Worm (Caenorhabditis elegans): ENCODE measurements around the gene srw-61.

Gene srw-61

ce11 chrIV:16254464-16254863 lies 16.0 kb upstream of the srw-61 start, which contains the start of gene hlh-17:
TSS of gene hlh-17 (plus strand) at chrIV:16254764.
- no peak for TF ChIP-seq tlf-1 (GFP tag; optimal IDR thresholded peaks at IDR 0.05)
- no peak for TF ChIP-seq madf-6 (GFP tag; IDR thresholded peaks at IDR 0.05)
- TF ChIP-seq nhr-179 (tag; optimal IDR thresholded peaks at IDR 0.05) = no peak
- TF ChIP-seq lin-40 (tag; optimal IDR thresholded peaks at IDR 0.05) = no peak
- TF ChIP-seq ceh-79 (tag; optimal IDR thresholded peaks at IDR 0.05) = no peak
- TF ChIP-seq ccch-3 (GFP tag; optimal IDR thresholded peaks at IDR 0.05) = no peak
- no peak for TF ChIP-seq Y56A3A.18 (GFP tag; IDR thresholded peaks at IDR 0.05)
- no peak for TF ChIP-seq bed-1 (GFP tag; IDR thresholded peaks at IDR 0.05)
- TF ChIP-seq F57A8.1 (GFP tag; optimal IDR thresholded peaks at IDR 0.05) = no peak
- no peak for TF ChIP-seq rec-8 (tag; optimal IDR thresholded peaks at IDR 0.05)
- no peak for TF ChIP-seq snpc-3.4 (tag; optimal IDR thresholded peaks at IDR 0.05)
- no peak for TF ChIP-seq egrh-3 (GFP tag; IDR thresholded peaks at IDR 0.05)
- no peak for TF ChIP-seq nfya-2 (GFP tag; IDR thresholded peaks at IDR 0.05)
- no peak for TF ChIP-seq ceh-40 (GFP tag; IDR thresholded peaks at IDR 0.05)
- no peak for TF ChIP-seq egl-18 (GFP tag; IDR thresholded peaks at IDR 0.05)
- TF ChIP-seq lin-54 (GFP tag; optimal IDR thresholded peaks at IDR 0.05) = no peak
- no peak for TF ChIP-seq C17E4.6 (GFP tag; IDR thresholded peaks at IDR 0.05)
- no peak for TF ChIP-seq somi-1 (GFP tag; optimal IDR thresholded peaks at IDR 0.05)

DNA sequence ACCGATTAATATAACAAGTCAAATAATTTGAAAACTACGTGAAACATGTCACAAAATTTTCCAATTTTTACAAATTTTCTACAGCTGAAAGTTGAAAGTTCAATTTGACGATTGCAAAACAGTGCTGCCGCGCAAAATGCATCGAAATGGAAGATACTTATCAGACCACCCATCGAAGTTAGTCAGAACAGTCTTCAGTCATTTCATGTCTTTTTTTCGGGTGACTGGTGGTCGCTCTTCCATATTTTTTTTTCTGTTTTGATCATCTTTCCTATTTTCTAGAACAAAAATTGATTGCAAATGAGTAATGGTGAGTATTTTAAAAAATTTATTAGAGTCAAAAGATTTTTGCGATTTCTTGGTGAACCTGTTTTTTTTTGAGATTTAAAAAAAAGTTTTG lies 8.7 kb upstream of the srw-61 start, which contains the start of gene F38C2.1:
Gene F38C2.1 (plus strand): TSS at position 301 of the 400 bp plus-strand sequence.
- TF ChIP-seq F55B11.4 (tag; optimal IDR thresholded peaks at IDR 0.05; ENCODE audit: borderline replicate concordance, insufficient read depth) = no peak

ce11 chrIV:16236827-16237226 lies 1.6 kb downstream of the srw-61 start:
- TF ChIP-seq nhr-179 (tag; optimal IDR thresholded peaks at IDR 0.05) (no peak), F37B4.10 (GFP tag; IDR thresholded peaks at IDR 0.05) (no peak), F22D6.2 (tag; optimal IDR thresholded peaks at IDR 0.05) (no peak), ccch-3 (GFP tag; optimal IDR thresholded peaks at IDR 0.05) (no peak), gei-17 (GFP tag; optimal IDR thresholded peaks at IDR 0.05) (no peak), sdz-38 (tag; optimal IDR thresholded peaks at IDR 0.05) (no peak), F57A8.1 (GFP tag; optimal IDR thresholded peaks at IDR 0.05) (no peak), attf-6 (GFP tag; IDR thresholded peaks at IDR 0.05) (0 out of 2 replicates have a peak, but pooled peaks have one; percentile 56), mcd-1 (GFP tag; IDR thresholded peaks at IDR 0.05) (no peak), ceh-40 (GFP tag; IDR thresholded peaks at IDR 0.05) (no peak), egrh-3 (GFP tag; IDR thresholded peaks at IDR 0.05) (no peak), ceh-79 (tag; optimal IDR thresholded peaks at IDR 0.05) (no peak), snpc-4 (GFP tag; optimal IDR thresholded peaks at IDR 0.05) (no peak), snpc-4 (tag; optimal IDR thresholded peaks at IDR 0.05) (peak in 3 of 4 experiments; percentile 48 to 65 (median 58)), ceh-27 (GFP tag; optimal IDR thresholded peaks at IDR 0.05) (no peak), lir-1 (GFP tag; conservative IDR thresholded peaks at IDR 0.05) (no peak)

DNA sequence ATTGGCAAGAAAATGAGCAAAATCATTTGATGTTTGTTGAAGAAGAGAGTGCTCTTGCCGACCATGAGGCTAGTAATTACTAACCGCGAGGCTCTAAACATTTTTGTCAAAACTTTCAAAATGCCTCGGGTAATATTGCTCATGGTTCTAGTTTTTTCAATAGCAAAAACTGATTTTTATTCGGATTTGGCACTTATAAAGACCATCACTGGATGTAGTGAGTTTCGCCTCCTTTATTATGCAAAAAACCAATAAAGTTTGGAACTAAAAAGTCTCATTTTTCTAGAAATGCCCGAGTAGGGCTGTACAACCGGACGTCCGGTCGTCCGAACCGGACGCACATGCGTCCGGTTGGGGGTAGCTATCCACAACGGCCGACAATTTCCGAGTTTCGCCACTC lies 5.4 kb downstream of the srw-61 start, which contains the start of the genes hpa-1 and irld-39:
Gene hpa-1 (minus strand): TSS at position 101 of the 400 bp plus-strand sequence.
Gene irld-39 (plus strand): TSS at position 121 of the 400 bp plus-strand sequence.
- TF ChIP-seq lin-40 (tag; optimal IDR thresholded peaks at IDR 0.05) (no peak), snpc-3.4 (tag; optimal IDR thresholded peaks at IDR 0.05) (no peak), fkh-3 (tag; optimal IDR thresholded peaks at IDR 0.05) (no peak), pbrm-1 (GFP tag; IDR thresholded peaks at IDR 0.05) (no peak), hmg-1.2 (GFP tag; IDR thresholded peaks at IDR 0.05) (no peak), atf-7 (tag; optimal IDR thresholded peaks at IDR 0.05) (no peak), nhr-120 (GFP tag; IDR thresholded peaks at IDR 0.05) (no peak), T07F8.4 (tag; optimal IDR thresholded peaks at IDR 0.05) (no peak), hlh-26 (GFP tag; conservative IDR thresholded peaks at IDR 0.05) (no peak), K12H6.12 (tag; optimal IDR thresholded peaks at IDR 0.05) (no peak), chd-7 (tag; optimal IDR thresholded peaks at IDR 0.05) (no peak)
